Worm (Caenorhabditis elegans): Measurements from ENCODE around the gene cpg-24.

cpg-24 gene

DNA sequence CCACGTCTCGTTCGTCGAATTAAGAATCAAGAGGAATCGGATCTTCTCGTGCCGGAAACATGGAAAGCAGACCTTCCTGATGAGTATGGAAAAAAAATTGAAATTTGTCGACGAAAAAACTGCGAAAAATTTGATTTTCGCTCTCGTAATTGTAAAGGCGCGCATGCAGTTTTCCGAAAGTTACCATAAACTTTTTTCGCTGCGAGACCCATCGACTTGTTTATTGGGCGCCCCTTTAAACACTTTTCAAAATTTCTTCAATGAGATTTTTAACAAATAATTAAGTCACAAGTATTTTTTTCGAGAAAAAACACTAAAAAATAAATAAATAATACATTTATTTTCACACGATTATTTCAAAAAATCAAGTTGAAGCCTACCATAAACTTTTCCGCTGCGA lies 29.0 kb downstream of the cpg-24 start:
- TF ChIP-seq nhr-12 (tag; optimal IDR thresholded peaks at IDR 0.05) (no peak), unc-62 (GFP tag; optimal IDR thresholded peaks at IDR 0.05) (no peak), ceh-39 (tag; optimal IDR thresholded peaks at IDR 0.05) (no peak)

DNA sequence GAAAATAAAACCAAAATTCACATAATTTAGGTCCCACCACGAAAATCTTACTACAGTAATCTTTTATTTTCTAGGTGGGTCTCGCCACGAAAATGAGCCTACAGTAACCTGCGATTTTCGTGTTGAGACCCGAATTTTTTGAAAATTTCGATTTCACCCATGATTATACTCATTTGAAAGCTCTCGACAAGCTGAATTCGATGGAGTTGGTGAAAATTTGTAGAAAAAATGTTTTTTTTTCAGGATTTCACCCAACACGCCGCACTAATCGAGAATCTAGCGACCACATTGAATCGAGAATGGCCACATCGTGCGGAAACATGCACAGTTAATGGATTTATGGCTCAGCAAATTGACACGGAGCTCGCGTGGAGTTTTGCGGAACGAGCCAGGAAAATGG lies 31.1 kb downstream of the cpg-24 start:
- TF ChIP-seq ham-2 (GFP tag; optimal IDR thresholded peaks at IDR 0.05) (no peak), mab-5 (tag; optimal IDR thresholded peaks at IDR 0.05) (no peak), nhr-2 (tag; optimal IDR thresholded peaks at IDR 0.05) (no peak), mls-2 (tag; optimal IDR thresholded peaks at IDR 0.05) (no peak), unc-62 (GFP tag; optimal IDR thresholded peaks at IDR 0.05) (no peak), nhr-76 (tag; optimal IDR thresholded peaks at IDR 0.05) (no peak)

DNA sequence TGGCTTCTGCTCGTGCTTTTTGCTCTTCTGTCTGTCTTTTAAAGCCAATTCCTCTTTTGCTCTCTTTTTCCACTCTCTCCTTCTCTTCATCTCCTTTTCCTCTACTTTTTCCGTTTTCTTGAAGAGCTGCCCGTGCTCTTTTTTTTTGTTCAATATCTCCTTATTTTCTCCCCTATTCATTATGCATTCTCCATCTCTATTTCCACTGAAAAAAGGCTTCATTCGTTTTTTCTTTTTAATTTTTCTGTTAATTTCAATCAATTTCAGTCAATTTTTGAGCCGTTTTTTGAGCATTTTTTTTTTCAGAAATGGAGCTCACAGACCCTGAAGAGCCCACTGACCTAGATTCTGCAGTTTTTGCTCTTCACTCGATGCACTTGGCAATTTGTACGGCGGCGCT lies 40.6 kb downstream of the cpg-24 start, which contains the start of gene Y41D4B.1:
Gene Y41D4B.1 (plus strand): TSS at position 301 of the 400 bp plus-strand sequence.
- TF ChIP-seq bed-3 (GFP tag; optimal IDR thresholded peaks at IDR 0.05) (no peak), hlh-1 (tag; optimal IDR thresholded peaks at IDR 0.05) (no peak), tbx-8 (GFP tag; optimal IDR thresholded peaks at IDR 0.05) (no peak), unc-62 (GFP tag; optimal IDR thresholded peaks at IDR 0.05) (no peak), lsy-2 (tag; optimal IDR thresholded peaks at IDR 0.05) (no peak), lin-32 (GFP tag; optimal IDR thresholded peaks at IDR 0.05) (no peak), ham-2 (GFP tag; optimal IDR thresholded peaks at IDR 0.05) (no peak), mls-2 (tag; optimal IDR thresholded peaks at IDR 0.05) (no peak), mep-1 (tag; optimal IDR thresholded peaks at IDR 0.05) (no peak)

DNA sequence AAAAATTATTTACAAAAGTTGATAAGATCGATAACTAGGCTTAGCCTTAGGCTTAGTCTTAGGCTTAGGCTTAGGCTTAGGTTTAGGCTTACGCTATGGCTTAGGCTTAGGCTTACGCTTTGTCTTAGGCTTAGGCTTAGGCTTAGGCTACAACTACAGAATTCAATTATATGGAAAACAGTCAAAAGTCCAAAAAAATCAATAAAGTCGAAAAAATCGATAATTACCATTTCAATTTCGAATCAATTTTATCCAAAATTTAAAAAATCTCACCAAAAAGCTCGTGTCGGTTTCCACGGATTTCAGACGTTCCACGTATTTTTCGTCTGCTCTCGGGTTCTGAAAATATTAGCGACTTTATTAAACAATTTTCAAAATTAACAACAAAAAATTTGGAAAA lies 45.2 kb downstream of the cpg-24 start:
- no peak for TF ChIP-seq ceh-83 (GFP tag; optimal IDR thresholded peaks at IDR 0.05)
- no peak for TF ChIP-seq nhr-237 (tag; optimal IDR thresholded peaks at IDR 0.05)
- no peak for TF ChIP-seq zip-8 (tag; optimal IDR thresholded peaks at IDR 0.05)
- no peak for TF ChIP-seq nhr-12 (tag; optimal IDR thresholded peaks at IDR 0.05)
- TF ChIP-seq nhr-2 (tag; optimal IDR thresholded peaks at IDR 0.05) = no peak
- TF ChIP-seq pha-4 (tag; optimal IDR thresholded peaks at IDR 0.05) = no peak

DNA sequence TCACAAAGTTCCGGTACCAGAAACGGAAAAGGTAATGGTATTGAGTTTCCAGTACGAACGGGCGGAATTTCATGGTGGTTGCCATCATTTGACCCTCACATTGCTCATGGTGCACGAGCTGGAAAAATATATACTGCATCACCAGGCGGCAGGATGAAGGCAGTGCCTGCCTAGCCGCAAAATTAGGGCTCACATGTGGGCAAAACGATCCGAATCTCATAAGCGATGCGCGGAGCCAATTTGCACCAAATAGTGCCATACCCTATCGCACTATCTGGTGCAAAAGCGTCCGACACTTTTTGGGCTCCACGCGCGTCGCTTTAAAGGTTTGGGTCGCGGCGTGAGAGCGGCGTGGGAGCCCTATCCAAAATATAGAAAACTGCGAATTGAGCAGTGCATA lies 47.5 kb downstream of the cpg-24 start:
- TF ChIP-seq elt-3 (tag; optimal IDR thresholded peaks at IDR 0.05) (no peak), lsy-2 (tag; optimal IDR thresholded peaks at IDR 0.05) (no peak), nhr-12 (tag; optimal IDR thresholded peaks at IDR 0.05) (no peak), drap-1 (GFP tag; optimal IDR thresholded peaks at IDR 0.05) (no peak), mep-1 (tag; optimal IDR thresholded peaks at IDR 0.05) (no peak), ceh-43 (GFP tag; optimal IDR thresholded peaks at IDR 0.05) (no peak), bed-3 (GFP tag; optimal IDR thresholded peaks at IDR 0.05) (no peak), ham-2 (GFP tag; optimal IDR thresholded peaks at IDR 0.05) (no peak), elt-1 (tag; optimal IDR thresholded peaks at IDR 0.05; ENCODE audit: borderline replicate concordance, insufficient read depth) (no peak), blmp-1 (tag; optimal IDR thresholded peaks at IDR 0.05) (no peak), nhr-2 (tag; optimal IDR thresholded peaks at IDR 0.05) (no peak), ztf-11 (tag; optimal IDR thresholded peaks at IDR 0.05) (no peak), mab-5 (tag; optimal IDR thresholded peaks at IDR 0.05) (no peak), sem-2 (GFP tag; optimal IDR thresholded peaks at IDR 0.05) (no peak)

DNA sequence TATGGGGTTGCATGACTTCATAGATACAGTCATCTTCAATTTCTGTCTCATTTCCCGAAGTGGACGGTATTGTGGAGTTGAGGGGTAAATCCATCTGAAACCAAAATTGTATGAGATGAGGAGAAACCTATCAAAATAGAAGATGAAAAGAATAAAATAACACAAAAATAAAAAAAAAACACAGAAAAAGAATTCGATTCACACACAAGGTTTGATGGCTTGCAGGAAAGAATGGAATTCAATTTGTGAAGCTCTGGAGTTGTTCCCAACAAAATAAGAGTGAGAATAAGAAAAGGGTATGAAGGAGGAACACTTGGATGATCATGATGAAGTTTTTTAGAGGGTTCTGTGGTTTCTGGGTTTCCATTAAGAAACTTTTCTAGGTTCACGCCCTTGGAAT lies 50.3 kb downstream of the cpg-24 start, which contains the start of gene Y41D4B.24:
Gene Y41D4B.24 (minus strand): TSS at position 101 of the 400 bp plus-strand sequence.
- TF ChIP-seq nhr-237 (tag; optimal IDR thresholded peaks at IDR 0.05) (no peak), zip-8 (tag; optimal IDR thresholded peaks at IDR 0.05) (no peak)
